Worm (Caenorhabditis elegans) whole organism, L4 larva: ENCODE measurements around the gene srh-235.
A peak's percentile ranks its signal among the peaks of the same experiment; 100 is the strongest.
"Not testable (repeated sequence)": the region's sequence is repeated elsewhere in the genome, so short reads cannot be mapped to it uniquely, and the experiment has no call there.

Experiments
- T20F7.1 ChIP-seq: fragments of 200-800 bp; sonication (Bioruptor generic); optimal IDR thresholded peaks from 2 replicates; lab custom pipeline; 2018; ENCODE audit warnings: mild to moderate bottlenecking, missing genetic modification characterization, missing compliant biosample characterization
- Y75B8A.6 ChIP-seq: fragments of 200-800 bp; sonication (Bioruptor generic); IDR thresholded peaks from 2 replicates; pipeline ENCODE4 v1.3.6; 2022; ENCODE audit warnings: missing genetic modification reagents, missing genetic modification characterization, missing compliant biosample characterization
- aha-1 ChIP-seq: fragments of 150-350 bp; peaks from one replicate; lab custom pipeline; 2014; ENCODE audit warnings: missing biosample characterization, missing genetic modification characterization
- aly-2 ChIP-seq: sonication (generic microtip); optimal IDR thresholded peaks from 2 replicates; lab custom pipeline; 2018; ENCODE audit warnings: missing biosample characterization, missing genetic modification characterization
- ceh-32 ChIP-seq: sonication (generic microtip); optimal IDR thresholded peaks from 2 replicates; lab custom pipeline; 2016; ENCODE audit warnings: mild to moderate bottlenecking, missing genetic modification characterization, missing compliant biosample characterization; ENCODE audit not compliant: poor library complexity
- ceh-62 ChIP-seq: sonication (generic microtip); optimal IDR thresholded peaks from 2 replicates; lab custom pipeline; 2017; ENCODE audit warnings: missing biosample characterization, missing genetic modification characterization
- cey-2 ChIP-seq: sonication (generic microtip); optimal IDR thresholded peaks from 3 replicates; lab custom pipeline; 2017; ENCODE audit warnings: missing genetic modification characterization, mild to moderate bottlenecking, missing compliant biosample characterization, antibody characterized with exemption, borderline replicate concordance; ENCODE audit not compliant: insufficient read depth
- daf-19 ChIP-seq: fragments of 200-800 bp; sonication (Bioruptor generic); conservative IDR thresholded peaks from 2 replicates; pipeline ENCODE4 v1.3.6; 2022; ENCODE audit warnings: missing genetic modification characterization, missing compliant biosample characterization
- dve-1 ChIP-seq: sonication (generic microtip); optimal IDR thresholded peaks from 2 replicates; lab custom pipeline; 2017; ENCODE audit warnings: antibody characterized with exemption, mild to moderate bottlenecking, missing genetic modification characterization, missing compliant biosample characterization; ENCODE audit not compliant: insufficient read depth
- fos-1 ChIP-seq: fragments of 150-350 bp; optimal IDR thresholded peaks from 2 replicates; lab custom pipeline; 2014; ENCODE audit warnings: missing biosample characterization, missing genetic modification characterization
- hlh-30 ChIP-seq: sonication (generic microtip); optimal IDR thresholded peaks from 2 replicates; lab custom pipeline; 2017; ENCODE audit warnings: antibody characterized with exemption, mild to moderate bottlenecking, missing genetic modification characterization, missing compliant biosample characterization; ENCODE audit not compliant: insufficient read depth
- hmg-1.1 ChIP-seq: fragments of 200-800 bp; sonication (Bioruptor generic); IDR thresholded peaks from 2 replicates; pipeline ENCODE4 v1.3.6; 2022; ENCODE audit warnings: missing genetic modification reagents, missing genetic modification characterization, missing compliant biosample characterization
- lim-7 ChIP-seq: fragments of 200-800 bp; sonication (Bioruptor generic); IDR thresholded peaks from 2 replicates; pipeline ENCODE4 v1.3.6; 2022; ENCODE audit warnings: missing genetic modification characterization, missing compliant biosample characterization
- lin-15B ChIP-seq: fragments of 150-350 bp; sonication (generic microtip); optimal IDR thresholded peaks from 3 replicates; lab custom pipeline; 2014; ENCODE audit warnings: missing biosample characterization, missing genetic modification characterization
- lin-29 ChIP-seq: fragments of 200-800 bp; sonication (Bioruptor generic); IDR thresholded peaks from 2 replicates; pipeline ENCODE4 v1.3.6; 2022; ENCODE audit warnings: missing genetic modification reagents, missing genetic modification characterization, missing compliant biosample characterization
- mes-2 ChIP-seq: sonication (generic microtip); optimal IDR thresholded peaks from 2 replicates; lab custom pipeline; 2016; ENCODE audit warnings: missing genotype, mild to moderate bottlenecking, missing genetic modification characterization, missing compliant biosample characterization; ENCODE audit not compliant: poor library complexity, severe bottlenecking
- nhr-10 ChIP-seq: fragments of 150-350 bp; optimal IDR thresholded peaks from 2 replicates; lab custom pipeline; 2014; ENCODE audit warnings: missing biosample characterization, missing genetic modification characterization
- nhr-111 ChIP-seq: fragments of 200-800 bp; sonication (Bioruptor generic); optimal IDR thresholded peaks from 2 replicates; lab custom pipeline; 2018; ENCODE audit warnings: mild to moderate bottlenecking, missing genetic modification characterization, missing compliant biosample characterization
- nhr-237 ChIP-seq: sonication (generic microtip); optimal IDR thresholded peaks from 2 replicates; lab custom pipeline; 2017; ENCODE audit warnings: missing biosample characterization, missing genetic modification characterization
- nhr-42 ChIP-seq: fragments of 200-800 bp; sonication (Bioruptor generic); IDR thresholded peaks from 2 replicates; pipeline ENCODE4 v1.3.6; 2022; ENCODE audit warnings: missing genetic modification characterization, missing compliant biosample characterization
- nhr-48 ChIP-seq: sonication (generic microtip); optimal IDR thresholded peaks from 2 replicates; lab custom pipeline; 2016; ENCODE audit warnings: mild to moderate bottlenecking, missing genetic modification characterization, missing compliant biosample characterization
- nhr-6 ChIP-seq: fragments of 150-350 bp; optimal IDR thresholded peaks from 2 replicates; lab custom pipeline; 2014; ENCODE audit warnings: missing biosample characterization, missing genetic modification characterization
- nhr-76 ChIP-seq: fragments of 150-350 bp; optimal IDR thresholded peaks from 2 replicates; lab custom pipeline; 2014; ENCODE audit warnings: missing biosample characterization, missing genetic modification characterization
- nhr-77 ChIP-seq: fragments of 150-350 bp; optimal IDR thresholded peaks from 2 replicates; lab custom pipeline; 2014; ENCODE audit warnings: missing biosample characterization, missing genetic modification characterization
- pha-4 ChIP-seq, 2 experiments: fragments of 150-350 bp in 1 of 2; fragments of 200-800 bp in 1 of 2; sonication (Bioruptor generic) in 1 of 2; IDR thresholded peaks in 1 of 2; optimal IDR thresholded peaks in 1 of 2; 2 replicates each; pipeline versions ENCODE4 v1.3.6 to Lab custom; 2014 to 2022; ENCODE audit warnings: missing genetic modification characterization in 2 of 2, missing genetic modification reagents in 2 of 2, missing biosample characterization in 1 of 2, missing compliant biosample characterization in 1 of 2
- php-3 ChIP-seq: fragments of 200-800 bp; sonication (Bioruptor generic); IDR thresholded peaks from 2 replicates; pipeline ENCODE4 v1.3.6; 2022; ENCODE audit warnings: missing genetic modification reagents, missing genetic modification characterization, missing compliant biosample characterization
- sdz-12 ChIP-seq: fragments of 200-800 bp; sonication (Bioruptor generic); optimal IDR thresholded peaks from 2 replicates; lab custom pipeline; 2018; ENCODE audit warnings: mild to moderate bottlenecking, missing genetic modification characterization, missing compliant biosample characterization
- skn-1 ChIP-seq: fragments of 150-350 bp; optimal IDR thresholded peaks from 2 replicates; lab custom pipeline; 2014; ENCODE audit warnings: missing biosample characterization, missing genetic modification characterization
- spr-3 ChIP-seq: fragments of 200-800 bp; sonication (Bioruptor generic); optimal IDR thresholded peaks from 2 replicates; lab custom pipeline; 2018; ENCODE audit warnings: mild to moderate bottlenecking, missing genetic modification characterization, missing compliant biosample characterization
- unc-62 ChIP-seq, 3 experiments: fragments of 150-350 bp in 1 of 3; sonication (generic microtip); optimal IDR thresholded peaks in 2 of 3; peaks in 1 of 3; 1 replicate in 1 of 3; 2 replicates in 2 of 3; lab custom pipeline; 2014 to 2017; ENCODE audit warnings: missing biosample characterization in 3 of 3, missing genetic modification characterization in 3 of 3, missing genetic modification reagents in 3 of 3, missing genotype in 1 of 3
- vab-7 ChIP-seq: fragments of 200-800 bp; sonication (Bioruptor generic); IDR thresholded peaks from 2 replicates; pipeline ENCODE4 v1.3.6; 2022; ENCODE audit warnings: missing genetic modification reagents, missing genetic modification characterization, missing compliant biosample characterization
- zfp-2 ChIP-seq: sonication (generic microtip); optimal IDR thresholded peaks from 2 replicates; lab custom pipeline; 2016; ENCODE audit warnings: mild to moderate bottlenecking, missing genetic modification characterization, missing compliant biosample characterization
- zip-11 ChIP-seq: fragments of 200-800 bp; sonication (Bioruptor generic); IDR thresholded peaks from 2 replicates; pipeline ENCODE4 v1.3.6; 2022; ENCODE audit warnings: missing genetic modification characterization, missing compliant biosample characterization

The srh-235 gene

ce11 chrV:17458069-17458468 lies 13.4 kb downstream of the srh-235 start, which contains the start of gene str-200 (continued):
- TF ChIP-seq cey-2 (tag; lab: Kevin White, UChicago) = no peak
- TF ChIP-seq nhr-76 (tag; lab: Kevin White, UChicago) = no peak

- peak in 1 of 2 experiments; percentile 17 for TF ChIP-seq unc-62 (GFP tag; optimal IDR thresholded peaks at IDR 0.05 in 1 of 2; lab: Kevin White, UChicago)
- TF ChIP-seq unc-62 (tag; optimal IDR thresholded peaks at IDR 0.05; lab: Kevin White, UChicago) = not testable (repeated sequence)
- TF ChIP-seq, all 104 proteins: peak for 1; not testable (repeated sequence) for 103
These were observed 15.3 kb downstream of the srh-235 start, which contains the start of gene srh-203 for ce11 chrV:17456197-17456596. srh-203 (minus strand) TSS chrV:17456297.

DNA sequence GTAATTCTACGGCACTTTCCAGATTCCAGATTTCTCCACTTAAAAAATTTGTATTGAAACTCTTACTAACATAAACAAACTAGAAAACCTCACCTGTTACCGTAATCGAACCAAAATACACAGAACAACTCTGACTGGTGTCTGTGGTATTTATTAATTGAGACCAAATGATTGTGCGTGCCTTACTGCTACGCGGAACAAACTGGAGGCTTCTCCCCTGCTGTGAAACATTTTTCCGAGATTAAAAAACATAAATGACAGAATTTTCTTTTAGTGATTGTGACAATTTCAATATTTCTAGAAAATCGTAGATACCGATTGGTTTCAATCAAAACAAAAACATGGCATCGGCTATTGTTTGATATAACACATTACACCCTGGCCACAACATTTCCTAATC lies 21.6 kb downstream of the srh-235 start:
- TF ChIP-seq vab-7 (GFP tag; lab: Robert Waterston, UW) (no peak), aha-1 (tag; lab: Kevin White, UChicago) (peak; percentile 90)

- TF ChIP-seq T20F7.1 (GFP tag; lab: Kevin White, UChicago) (no peak), spr-3 (GFP tag; lab: Kevin White, UChicago) (no peak), nhr-10 (tag; lab: Kevin White, UChicago) (no peak), hlh-30 (tag; lab: Kevin White, UChicago) (no peak), aly-2 (tag; lab: Kevin White, UChicago) (no peak), nhr-237 (tag; lab: Kevin White, UChicago) (no peak), ceh-32 (no peak), zip-11 (GFP tag; lab: Robert Waterston, UW) (no peak), sdz-12 (GFP tag; lab: Kevin White, UChicago) (no peak)
These were observed 32.1 kb downstream of the srh-235 start, which contains the start of gene srh-154 for ce11 chrV:17439406-17439805. srh-154 (plus strand) TSS chrV:17439706.

DNA sequence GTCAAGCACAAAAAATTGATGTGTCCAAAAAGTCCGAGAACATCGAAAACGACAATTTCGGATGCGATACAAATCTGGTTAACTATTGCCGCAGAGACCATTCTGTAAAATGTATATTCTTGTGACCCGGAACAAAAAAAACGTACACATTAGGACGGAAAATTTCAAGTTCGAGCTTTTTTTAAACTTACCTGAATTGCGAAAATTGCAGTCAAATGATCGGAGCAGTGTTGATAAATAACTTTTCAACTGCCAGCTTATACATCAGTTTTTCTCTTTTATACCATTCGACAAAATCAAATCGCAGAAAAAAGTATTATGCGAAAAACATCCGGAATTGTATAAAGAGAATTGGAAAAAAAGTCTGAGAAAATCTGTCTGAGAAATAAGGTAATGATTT lies 33.1 kb downstream of the srh-235 start, which contains the start of gene srsx-2:
Gene srsx-2, minus strand, starts transcription at position 101 of the 400 bp plus-strand sequence.
- TF ChIP-seq mes-2 = no peak
- TF ChIP-seq skn-1 (tag; lab: Kevin White, UChicago) = no peak
- TF ChIP-seq, all 104 proteins: peak for 0

- TF ChIP-seq fos-1 (tag; lab: Kevin White, UChicago) (no peak), nhr-6 (no peak), daf-19 (GFP tag; lab: Robert Waterston, UW) (no peak), aha-1 (tag; lab: Kevin White, UChicago) (no peak), lin-15B (tag; lab: Kevin White, UChicago) (no peak), nhr-42 (no peak), lim-7 (GFP tag; lab: Robert Waterston, UW) (no peak), hmg-1.1 (no peak), nhr-77 (no peak), zfp-2 (tag; lab: Kevin White, UChicago) (no peak), pha-4 (GFP tag; IDR thresholded peaks at IDR 0.05; lab: Robert Waterston, UW) (no peak), pha-4 (tag; optimal IDR thresholded peaks at IDR 0.05; lab: Kevin White, UChicago) (no peak), nhr-48 (tag; lab: Kevin White, UChicago) (no peak), nhr-111 (no peak), ceh-62 (tag; lab: Kevin White, UChicago) (no peak), Y75B8A.6 (GFP tag; lab: Robert Waterston, UW) (no peak), dve-1 (tag; lab: Kevin White, UChicago) (no peak), lin-29 (GFP tag; lab: Robert Waterston, UW) (no peak), php-3 (GFP tag; lab: Robert Waterston, UW) (no peak)
- TF ChIP-seq, all 104 proteins: peak for 0
These were observed 35.0 kb downstream of the srh-235 start, which contains the start of gene F20E11.18 for ce11 chrV:17436492-17436891. F20E11.18 (minus strand) TSS chrV:17436592.
